Fruit fly (Drosophila melanogaster): ENCODE measurements around the gene Rop.

Rop gene

DNA sequence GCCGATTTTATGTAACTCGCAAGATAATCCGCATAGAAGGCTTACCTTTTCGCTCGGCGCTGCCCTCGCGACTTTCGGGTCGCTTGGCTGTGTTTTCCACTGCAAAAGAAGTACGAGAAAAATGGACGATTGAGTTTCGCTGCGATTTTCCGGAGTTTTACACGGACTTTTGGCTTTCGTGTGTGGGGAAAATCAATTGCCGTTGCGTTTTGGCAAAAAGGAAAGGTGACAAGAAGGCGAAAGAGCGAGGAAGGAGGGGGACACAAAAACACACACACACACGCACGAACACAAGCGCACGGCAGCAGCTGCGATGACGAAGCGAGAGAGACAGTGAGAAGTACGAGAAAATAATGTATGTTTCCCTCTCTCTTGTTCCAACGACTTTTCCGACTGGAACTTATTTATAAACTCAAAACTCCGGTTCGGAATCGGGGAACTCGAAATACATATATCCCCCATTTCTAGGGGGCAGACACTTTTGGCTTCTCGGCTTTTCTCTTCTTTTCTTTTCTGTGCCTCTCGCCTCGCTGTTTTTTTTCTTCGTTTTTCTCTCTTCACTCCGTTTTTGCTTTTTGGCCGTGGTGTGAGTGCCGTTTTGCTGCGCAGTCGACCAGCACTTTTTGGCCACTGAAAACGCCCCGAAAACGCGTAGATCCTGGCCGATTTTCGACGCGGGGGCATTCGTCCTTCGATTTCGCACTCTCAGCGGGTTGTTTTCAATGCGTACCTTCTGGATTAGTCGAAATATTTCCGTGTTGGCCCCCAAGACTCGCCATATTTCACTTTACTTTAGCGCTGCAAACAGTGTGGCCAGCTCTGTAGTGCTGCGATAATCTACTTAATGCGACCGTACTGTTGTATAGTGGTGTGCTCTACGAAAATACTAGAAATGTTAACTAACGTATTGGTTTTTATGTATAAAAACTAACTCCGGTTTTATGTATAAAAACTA is 4.8 kb downstream of the Rop start, which contains the start of gene ens:
ens (minus strand) TSS at position 827 of the 955 bp plus-strand sequence.
- no peak for TF ChIP-seq Pif1B (GFP tag; optimal IDR thresholded peaks at IDR 0.05)
- TF ChIP-seq CG4496 (GFP tag; IDR thresholded peaks at IDR 0.05): no peak
- peak; percentile 17; the same call in 1 of the 2 replicates for TF ChIP-seq CG12605 (GFP tag; IDR thresholded peaks at IDR 0.05)
- TF ChIP-seq CG14655 (GFP tag; optimal IDR thresholded peaks at IDR 0.05): no peak
- no peak for TF ChIP-seq CG17806 (tag; optimal IDR thresholded peaks at IDR 0.05)
- peak; percentile 31 for TF ChIP-seq gl (tag; optimal IDR thresholded peaks at IDR 0.05)
- TF ChIP-seq CG13204 (GFP tag; optimal IDR thresholded peaks at IDR 0.05): no peak
- TF ChIP-seq CG34367 (tag; optimal IDR thresholded peaks at IDR 0.05): peak; percentile 2
- TF ChIP-seq CG8301 (tag; optimal IDR thresholded peaks at IDR 0.05): no peak
- peak; percentile 14 for TF ChIP-seq EcR (GFP tag; optimal IDR thresholded peaks at IDR 0.05)
- peak; percentile 20 for TF ChIP-seq Snoo (tag; optimal IDR thresholded peaks at IDR 0.05)
- TF ChIP-seq CG10348 (GFP tag; IDR thresholded peaks at IDR 0.05): no peak
- TF ChIP-seq Pif1A (GFP tag; optimal IDR thresholded peaks at IDR 0.05): no peak
- no peak for TF ChIP-seq fd96Ca (GFP tag; IDR thresholded peaks at IDR 0.05)
- TF ChIP-seq CG32121 (GFP tag; IDR thresholded peaks at IDR 0.05): peak; percentile 40
- peak; percentile 15 for TF ChIP-seq CG15710 (tag; optimal IDR thresholded peaks at IDR 0.05)
- no peak for TF ChIP-seq D1 (tag; optimal IDR thresholded peaks at IDR 0.05)
- no peak for TF ChIP-seq CG9948 (tag; optimal IDR thresholded peaks at IDR 0.05)

- no peak for TF ChIP-seq CG4496 (GFP tag; IDR thresholded peaks at IDR 0.05)
- TF ChIP-seq gl (tag; optimal IDR thresholded peaks at IDR 0.05): no peak
- no peak for TF ChIP-seq CG32121 (GFP tag; IDR thresholded peaks at IDR 0.05)
- TF ChIP-seq CG9948 (tag; optimal IDR thresholded peaks at IDR 0.05): no peak
- TF ChIP-seq CG8159 (tag; optimal IDR thresholded peaks at IDR 0.05): no peak
- TF ChIP-seq rn (GFP tag; IDR thresholded peaks at IDR 0.05): no peak
- TF ChIP-seq CG15710 (tag; optimal IDR thresholded peaks at IDR 0.05): no peak
- TF ChIP-seq CG34367 (tag; optimal IDR thresholded peaks at IDR 0.05): no peak
- no peak for TF ChIP-seq EcR (GFP tag; optimal IDR thresholded peaks at IDR 0.05)
- no peak for TF ChIP-seq Ets98B (GFP tag; IDR thresholded peaks at IDR 0.05)
- no peak for TF ChIP-seq CG12605 (GFP tag; IDR thresholded peaks at IDR 0.05)
- TF ChIP-seq D1 (tag; optimal IDR thresholded peaks at IDR 0.05): no peak
- no peak for TF ChIP-seq fd96Ca (GFP tag; IDR thresholded peaks at IDR 0.05)
- no peak for TF ChIP-seq CG8301 (tag; optimal IDR thresholded peaks at IDR 0.05)
- TF ChIP-seq Pif1A (GFP tag; optimal IDR thresholded peaks at IDR 0.05): no peak
- no peak for TF ChIP-seq CG13204 (GFP tag; optimal IDR thresholded peaks at IDR 0.05)
- TF ChIP-seq Pif1B (GFP tag; optimal IDR thresholded peaks at IDR 0.05): no peak
- no peak for TF ChIP-seq Snoo (tag; optimal IDR thresholded peaks at IDR 0.05)
- TF ChIP-seq CG14655 (GFP tag; optimal IDR thresholded peaks at IDR 0.05): no peak
These were observed 6.2 kb downstream of the Rop start for dm6 chr3L:4132585-4132984.

DNA sequence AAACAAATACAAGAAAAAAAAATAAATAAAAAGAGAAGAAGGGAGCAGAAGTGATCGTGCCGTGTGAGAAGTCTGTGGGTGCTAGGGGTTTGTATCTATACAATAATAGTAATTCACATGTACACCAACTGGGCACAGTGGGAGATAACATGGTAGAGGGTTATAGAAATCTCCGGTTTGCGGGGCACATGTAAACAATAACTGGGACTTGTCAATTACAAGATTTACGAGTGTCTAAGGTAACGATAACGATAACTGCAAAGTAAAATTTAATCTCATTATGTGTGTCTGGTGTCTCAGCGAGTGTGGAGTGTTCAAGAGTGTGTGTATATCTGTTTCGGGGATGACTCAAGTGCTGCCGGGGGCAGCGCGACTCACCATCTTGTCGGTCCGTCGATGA is 8.1 kb downstream of the Rop start:
- TF ChIP-seq Pif1B (GFP tag; optimal IDR thresholded peaks at IDR 0.05) (no peak), D1 (tag; optimal IDR thresholded peaks at IDR 0.05) (no peak), CG14655 (GFP tag; optimal IDR thresholded peaks at IDR 0.05) (no peak), Snoo (tag; optimal IDR thresholded peaks at IDR 0.05) (no peak), CG32121 (GFP tag; IDR thresholded peaks at IDR 0.05) (no peak), CG12605 (GFP tag; IDR thresholded peaks at IDR 0.05) (no peak), rn (GFP tag; IDR thresholded peaks at IDR 0.05) (no peak), Pif1A (GFP tag; optimal IDR thresholded peaks at IDR 0.05) (no peak)

- no peak for TF ChIP-seq CG12605 (GFP tag; IDR thresholded peaks at IDR 0.05)
- TF ChIP-seq gl (tag; optimal IDR thresholded peaks at IDR 0.05): no peak
- no peak for TF ChIP-seq CG8301 (tag; optimal IDR thresholded peaks at IDR 0.05)
- no peak for TF ChIP-seq CG4496 (GFP tag; IDR thresholded peaks at IDR 0.05)
- no peak for TF ChIP-seq D1 (tag; optimal IDR thresholded peaks at IDR 0.05)
- no peak for TF ChIP-seq CG32121 (GFP tag; IDR thresholded peaks at IDR 0.05)
- TF ChIP-seq CG13204 (GFP tag; optimal IDR thresholded peaks at IDR 0.05): no peak
- TF ChIP-seq CG34367 (tag; optimal IDR thresholded peaks at IDR 0.05): no peak
- no peak for TF ChIP-seq CG10348 (GFP tag; IDR thresholded peaks at IDR 0.05)
- TF ChIP-seq CG15710 (tag; optimal IDR thresholded peaks at IDR 0.05): no peak
- TF ChIP-seq CG17806 (tag; optimal IDR thresholded peaks at IDR 0.05): no peak
- TF ChIP-seq Pif1A (GFP tag; optimal IDR thresholded peaks at IDR 0.05): no peak
- TF ChIP-seq Pif1B (GFP tag; optimal IDR thresholded peaks at IDR 0.05): no peak
- TF ChIP-seq fd96Ca (GFP tag; IDR thresholded peaks at IDR 0.05): no peak
- no peak for TF ChIP-seq CG9948 (tag; optimal IDR thresholded peaks at IDR 0.05)
- no peak for TF ChIP-seq CG8159 (tag; optimal IDR thresholded peaks at IDR 0.05)
- TF ChIP-seq rn (GFP tag; IDR thresholded peaks at IDR 0.05): no peak
- no peak for TF ChIP-seq Ets98B (GFP tag; IDR thresholded peaks at IDR 0.05)
- TF ChIP-seq EcR (GFP tag; optimal IDR thresholded peaks at IDR 0.05): no peak
These were observed 10.2 kb downstream of the Rop start for dm6 chr3L:4128579-4128978.

DNA sequence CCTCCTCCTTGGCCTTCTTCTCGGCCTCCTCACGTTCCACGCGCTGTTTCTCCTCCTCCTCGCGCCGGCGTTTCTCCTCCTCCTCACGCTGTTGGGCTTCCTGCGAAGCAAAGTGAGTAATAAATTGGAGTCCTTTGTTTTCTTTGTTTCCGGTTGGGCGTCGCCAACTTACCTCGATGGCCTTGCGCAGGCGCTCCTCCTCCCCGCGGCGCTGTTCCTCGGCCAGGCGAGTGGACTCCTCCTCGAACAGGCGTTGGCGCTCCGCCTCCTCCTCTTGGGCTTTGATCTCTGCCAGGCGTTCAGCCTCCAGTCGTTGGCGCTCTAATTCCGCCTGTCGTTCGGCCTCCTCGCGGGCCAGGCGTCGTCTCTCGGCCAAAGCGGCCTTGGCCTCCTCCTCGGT is 13.1 kb downstream of the Rop start:
- TF ChIP-seq CG14655 (GFP tag; optimal IDR thresholded peaks at IDR 0.05) (no peak), CG13204 (GFP tag; optimal IDR thresholded peaks at IDR 0.05) (no peak), CG15710 (tag; optimal IDR thresholded peaks at IDR 0.05) (no peak), Pif1A (GFP tag; optimal IDR thresholded peaks at IDR 0.05) (no peak), CG8159 (tag; optimal IDR thresholded peaks at IDR 0.05) (no peak), Pif1B (GFP tag; optimal IDR thresholded peaks at IDR 0.05) (no peak), CG9948 (tag; optimal IDR thresholded peaks at IDR 0.05) (no peak), Snoo (tag; optimal IDR thresholded peaks at IDR 0.05) (no peak), Ets98B (GFP tag; IDR thresholded peaks at IDR 0.05) (no peak), CG8301 (tag; optimal IDR thresholded peaks at IDR 0.05) (no peak), fd96Ca (GFP tag; IDR thresholded peaks at IDR 0.05) (no peak), EcR (GFP tag; optimal IDR thresholded peaks at IDR 0.05) (no peak), rn (GFP tag; IDR thresholded peaks at IDR 0.05) (no peak), CG32121 (GFP tag; IDR thresholded peaks at IDR 0.05) (no peak), D1 (tag; optimal IDR thresholded peaks at IDR 0.05) (no peak), CG12605 (GFP tag; IDR thresholded peaks at IDR 0.05) (no peak), CG17806 (tag; optimal IDR thresholded peaks at IDR 0.05) (no peak)

Data from whole organism, pupa.